Fruit fly (Drosophila melanogaster) whole organism, embryonic: ENCODE data around the gene MSBP.

Experiments
- BEAF-32 ChIP-seq: fragments of 200-800 bp; sonication (Bioruptor generic); optimal IDR thresholded peaks from 3 replicates; lab custom pipeline; 2017; ENCODE audit warnings: missing biosample characterization, missing genetic modification characterization, mild to moderate bottlenecking, moderate library complexity, missing genetic modification reagents
- Bteb2 ChIP-seq: fragments of 200-800 bp; sonication (Bioruptor generic); optimal IDR thresholded peaks from 2 replicates; lab custom pipeline; 2016; ENCODE audit warnings: missing biosample characterization, missing genetic modification characterization
- CG10979 ChIP-seq: fragments of 200-800 bp; sonication (Bioruptor generic); optimal IDR thresholded peaks from 2 replicates; lab custom pipeline; 2018; ENCODE audit warnings: missing biosample characterization, mild to moderate bottlenecking, missing genetic modification characterization, moderate library complexity
- CG12299 ChIP-seq: fragments of 200-800 bp; sonication (Bioruptor generic); optimal IDR thresholded peaks from 2 replicates; lab custom pipeline; 2018; ENCODE audit warnings: missing biosample characterization, mild to moderate bottlenecking, missing genetic modification characterization
- CG12659 ChIP-seq: fragments of 200-800 bp; sonication (Bioruptor generic); optimal IDR thresholded peaks from 3 replicates; lab custom pipeline; 2017; ENCODE audit warnings: mild to moderate bottlenecking, missing biosample characterization, missing genetic modification reagents, missing genetic modification characterization
- CG13287 ChIP-seq: fragments of 200-800 bp; sonication (Bioruptor generic); IDR thresholded peaks from 2 replicates; pipeline ENCODE4 v1.3.6; 2022; ENCODE audit warnings: missing biosample characterization, missing genetic modification characterization; ENCODE audit not compliant: partially characterized antibody
- CG13775 ChIP-seq: fragments of 200-800 bp; sonication (Bioruptor generic); optimal IDR thresholded peaks from 3 replicates; lab custom pipeline; 2017; ENCODE audit warnings: missing biosample characterization, mild to moderate bottlenecking, missing genetic modification characterization
- CG14014 ChIP-seq: fragments of 200-800 bp; sonication (Bioruptor generic); IDR thresholded peaks from 2 replicates; pipeline ENCODE4 v1.3.6; 2022; ENCODE audit warnings: missing biosample characterization, missing genetic modification characterization
- CG1603 ChIP-seq: fragments of 200-800 bp; sonication (Bioruptor generic); optimal IDR thresholded peaks from 2 replicates; lab custom pipeline; 2019; ENCODE audit warnings: missing biosample characterization, mild to moderate bottlenecking, missing genetic modification characterization, moderate library complexity
- CG16813 ChIP-seq: fragments of 200-800 bp; sonication (Bioruptor generic); IDR thresholded peaks from 3 replicates; pipeline ENCODE4 v1.3.6; 2022; ENCODE audit warnings: missing biosample characterization, missing genetic modification characterization; ENCODE audit not compliant: partially characterized antibody
- CG17361 ChIP-seq: fragments of 200-800 bp; sonication (Bioruptor generic); IDR thresholded peaks from 3 replicates; pipeline ENCODE4 v1.3.6; 2022; ENCODE audit warnings: missing biosample characterization, missing genetic modification characterization
- CG17802 ChIP-seq: fragments of 200-800 bp; sonication (Bioruptor generic); optimal IDR thresholded peaks from 2 replicates; lab custom pipeline; 2018; ENCODE audit warnings: missing biosample characterization, mild to moderate bottlenecking, missing genetic modification characterization, moderate library complexity
- CG2116 ChIP-seq: fragments of 200-800 bp; sonication (Bioruptor generic); optimal IDR thresholded peaks from 3 replicates; lab custom pipeline; 2018; ENCODE audit warnings: missing biosample characterization, mild to moderate bottlenecking, missing genetic modification characterization
- CG2129 ChIP-seq: fragments of 200-800 bp; sonication (Bioruptor generic); IDR thresholded peaks from 2 replicates; pipeline ENCODE4 v1.3.6; 2022; ENCODE audit warnings: missing biosample characterization, missing genetic modification characterization; ENCODE audit not compliant: partially characterized antibody
- CG30403 ChIP-seq: fragments of 200-800 bp; sonication (Bioruptor generic); optimal IDR thresholded peaks from 3 replicates; lab custom pipeline; 2016; ENCODE audit warnings: missing biosample characterization, missing genetic modification characterization
- CG31441 ChIP-seq: fragments of 200-800 bp; sonication (Bioruptor generic); IDR thresholded peaks from 2 replicates; pipeline ENCODE4 v1.3.6; 2022; ENCODE audit warnings: missing biosample characterization, missing genetic modification characterization
- CG42726 ChIP-seq: fragments of 200-800 bp; sonication (Bioruptor generic); IDR thresholded peaks from 2 replicates; pipeline ENCODE4 v1.3.6; 2022; ENCODE audit warnings: missing biosample characterization, missing genetic modification characterization; ENCODE audit not compliant: partially characterized antibody
- CG4328 ChIP-seq: fragments of 200-800 bp; sonication (Bioruptor generic); optimal IDR thresholded peaks from 3 replicates; lab custom pipeline; 2017; ENCODE audit warnings: missing biosample characterization, missing genetic modification reagents, missing genetic modification characterization
- CG7357 ChIP-seq: fragments of 200-800 bp; sonication (Bioruptor generic); IDR thresholded peaks from 3 replicates; pipeline ENCODE4 v1.3.6; 2022; ENCODE audit warnings: missing biosample characterization, missing genetic modification characterization
- CG8290 ChIP-seq, 3 experiments: fragments of 200-800 bp; sonication (Bioruptor generic); optimal IDR thresholded peaks; 2 replicates each; lab custom pipeline; 2016 to 2019; ENCODE audit warnings: missing biosample characterization in 3 of 3, missing genetic modification characterization in 3 of 3, mild to moderate bottlenecking in 2 of 3, moderate library complexity in 1 of 3
- CG9797 ChIP-seq: fragments of 200-800 bp; sonication (Bioruptor generic); optimal IDR thresholded peaks from 3 replicates; lab custom pipeline; 2018; ENCODE audit warnings: missing biosample characterization, mild to moderate bottlenecking, missing genetic modification characterization
- D19A ChIP-seq: fragments of 200-800 bp; optimal IDR thresholded peaks from 3 replicates; lab custom pipeline; 2019; ENCODE audit warnings: missing biosample characterization, mild to moderate bottlenecking, missing genetic modification characterization, moderate library complexity
- Doc3 ChIP-seq: fragments of 200-800 bp; sonication (Bioruptor generic); IDR thresholded peaks from 3 replicates; pipeline ENCODE4 v1.3.6; 2022; ENCODE audit warnings: missing biosample characterization, missing genetic modification characterization; ENCODE audit not compliant: partially characterized antibody
- Dp ChIP-seq: fragments of 200-800 bp; sonication (Bioruptor generic); optimal IDR thresholded peaks from 2 replicates; lab custom pipeline; 2018; ENCODE audit warnings: missing biosample characterization, mild to moderate bottlenecking, missing genetic modification characterization, moderate library complexity
- Dref ChIP-seq: fragments of 200-800 bp; sonication (Bioruptor generic); IDR thresholded peaks from 2 replicates; pipeline ENCODE4 v1.3.6; 2022; ENCODE audit warnings: missing biosample characterization, missing genetic modification characterization
- Gsc ChIP-seq: fragments of 200-800 bp; sonication (Bioruptor generic); IDR thresholded peaks from 2 replicates; pipeline ENCODE4 v1.3.6; 2022; ENCODE audit warnings: missing biosample characterization, missing genetic modification characterization
- Myb ChIP-seq: fragments of 200-800 bp; sonication (Bioruptor generic); optimal IDR thresholded peaks from 2 replicates; lab custom pipeline; 2016; ENCODE audit warnings: missing biosample characterization, missing genetic modification characterization
- Oaz ChIP-seq: fragments of 200-800 bp; sonication (Bioruptor generic); IDR thresholded peaks from 2 replicates; pipeline ENCODE4 v1.3.6; 2022; ENCODE audit warnings: missing biosample characterization, missing genetic modification characterization
- Opbp ChIP-seq: fragments of 200-800 bp; sonication (Bioruptor generic); IDR thresholded peaks from 3 replicates; pipeline ENCODE4 v1.3.6; 2022; ENCODE audit warnings: missing biosample characterization, missing genetic modification characterization; ENCODE audit not compliant: partially characterized antibody
- Rfx ChIP-seq: fragments of 200-800 bp; sonication (Bioruptor generic); IDR thresholded peaks from 2 replicates; pipeline ENCODE4 v1.3.6; 2022; ENCODE audit warnings: missing biosample characterization, missing genetic modification characterization
- Scr ChIP-seq: fragments of 200-800 bp; sonication (Bioruptor generic); IDR thresholded peaks from 2 replicates; pipeline ENCODE4 v1.3.6; 2022; ENCODE audit warnings: missing biosample characterization, missing genetic modification characterization; ENCODE audit not compliant: partially characterized antibody
- amos ChIP-seq: fragments of 200-800 bp; sonication (Bioruptor generic); IDR thresholded peaks from 2 replicates; pipeline ENCODE4 v1.3.6; 2022; ENCODE audit warnings: missing biosample characterization, missing genetic modification characterization; ENCODE audit not compliant: partially characterized antibody
- bcd ChIP-seq: fragments of 200-800 bp; sonication (Bioruptor generic); optimal IDR thresholded peaks from 2 replicates; lab custom pipeline; 2017; ENCODE audit warnings: missing biosample characterization, mild to moderate bottlenecking, missing genetic modification characterization
- chn ChIP-seq: fragments of 200-800 bp; sonication (Bioruptor generic); optimal IDR thresholded peaks from 2 replicates; lab custom pipeline; 2016; ENCODE audit warnings: missing biosample characterization, missing genetic modification characterization
- fru ChIP-seq: fragments of >200 bp; optimal IDR thresholded peaks from 2 replicates; lab custom pipeline; 2017
- kni ChIP-seq: fragments of 200-800 bp; sonication (Bioruptor generic); optimal IDR thresholded peaks from 3 replicates; lab custom pipeline; 2017; ENCODE audit warnings: mild to moderate bottlenecking, missing biosample characterization, missing genetic modification reagents, missing genetic modification characterization
- knrl ChIP-seq: fragments of 200-800 bp; sonication (Bioruptor generic); IDR thresholded peaks from 3 replicates; pipeline ENCODE4 v1.3.6; 2022; ENCODE audit warnings: missing biosample characterization, missing genetic modification characterization; ENCODE audit not compliant: partially characterized antibody
- mam ChIP-seq: fragments of 200-800 bp; sonication (Bioruptor generic); optimal IDR thresholded peaks from 3 replicates; lab custom pipeline; 2016; ENCODE audit warnings: missing biosample characterization, missing genetic modification characterization
- mld ChIP-seq: fragments of 200-800 bp; sonication (Bioruptor generic); IDR thresholded peaks from 3 replicates; pipeline ENCODE4 v1.3.6; 2022; ENCODE audit warnings: missing biosample characterization, missing genetic modification characterization; ENCODE audit not compliant: partially characterized antibody
- nerfin-2 ChIP-seq: fragments of 200-800 bp; sonication (Bioruptor generic); IDR thresholded peaks from 2 replicates; pipeline ENCODE4 v1.3.6; 2022; ENCODE audit warnings: missing biosample characterization, missing genetic modification characterization; ENCODE audit not compliant: partially characterized antibody
- pros ChIP-seq: fragments of 200-800 bp; sonication (Bioruptor generic); optimal IDR thresholded peaks from 3 replicates; lab custom pipeline; 2019; ENCODE audit warnings: missing biosample characterization, mild to moderate bottlenecking, missing genetic modification characterization, moderate library complexity
- pum ChIP-seq: fragments of 200-800 bp; sonication (Bioruptor generic); optimal IDR thresholded peaks from 2 replicates; lab custom pipeline; 2016; ENCODE audit warnings: missing biosample characterization, missing genetic modification characterization
- row ChIP-seq: fragments of 200-800 bp; sonication (Bioruptor generic); IDR thresholded peaks from 3 replicates; pipeline ENCODE4 v1.3.6; 2022; ENCODE audit warnings: missing biosample characterization, missing genetic modification characterization
- sc ChIP-seq, 3 experiments: fragments of >200 bp in 2 of 3; fragments of 200-800 bp in 1 of 3; sonication (Bioruptor generic) in 1 of 3; optimal IDR thresholded peaks; 2 replicates in 2 of 3; 3 replicates in 1 of 3; lab custom pipeline; 2017; ENCODE audit warnings: mild to moderate bottlenecking in 1 of 3, missing biosample characterization in 1 of 3, missing genetic modification characterization in 1 of 3, missing genetic modification reagents in 1 of 3
- ssp ChIP-seq: fragments of 200-800 bp; sonication (Bioruptor generic); IDR thresholded peaks from 2 replicates; pipeline ENCODE4 v1.3.6; 2022; ENCODE audit warnings: missing biosample characterization, missing genetic modification characterization
- zf30C ChIP-seq: fragments of 200-800 bp; sonication (Bioruptor generic); optimal IDR thresholded peaks from 3 replicates; lab custom pipeline; 2018; ENCODE audit warnings: missing biosample characterization, mild to moderate bottlenecking, missing genetic modification characterization

The MSBP gene

DNA sequence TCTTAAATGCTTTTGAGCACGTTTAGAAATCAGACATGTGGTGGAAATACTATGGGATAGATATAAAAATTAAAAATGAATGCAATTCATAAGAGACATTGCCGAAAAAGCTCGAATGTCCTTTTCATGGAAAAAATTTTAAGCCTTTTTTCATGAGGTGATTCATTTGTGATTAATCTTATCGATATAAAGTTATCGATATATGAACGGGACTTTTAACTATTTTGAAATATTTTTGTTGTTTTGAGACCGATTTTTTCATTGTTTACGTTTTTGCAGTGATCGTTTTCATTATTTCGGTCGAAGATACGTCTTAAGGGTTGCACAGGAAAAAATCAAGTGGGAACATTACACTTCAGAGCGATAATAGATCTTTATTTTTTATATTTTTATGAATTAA lies 30.5 kb downstream of the MSBP start, which contains the start of gene AlkB (continued):
- TF ChIP-seq CG14014 (GFP tag; lab: Robert Waterston, UW) (no peak), amos (0 out of 2 replicates have a peak, but pooled peaks have one; percentile 17), sc (optimal IDR thresholded peaks at IDR 0.05; lab: Kevin White, UChicago) (no peak), sc (GFP tag; optimal IDR thresholded peaks at IDR 0.05; lab: Kevin White, UChicago) (no peak), CG17361 (0 out of 3 replicates have a peak, but pooled peaks have one; percentile 9), CG4328 (no peak), CG13287 (0 out of 2 replicates have a peak, but pooled peaks have one; percentile 19), BEAF-32 (GFP tag; lab: Kevin White, UChicago) (peak; percentile 45), chn (GFP tag; lab: Kevin White, UChicago) (no peak)

DNA sequence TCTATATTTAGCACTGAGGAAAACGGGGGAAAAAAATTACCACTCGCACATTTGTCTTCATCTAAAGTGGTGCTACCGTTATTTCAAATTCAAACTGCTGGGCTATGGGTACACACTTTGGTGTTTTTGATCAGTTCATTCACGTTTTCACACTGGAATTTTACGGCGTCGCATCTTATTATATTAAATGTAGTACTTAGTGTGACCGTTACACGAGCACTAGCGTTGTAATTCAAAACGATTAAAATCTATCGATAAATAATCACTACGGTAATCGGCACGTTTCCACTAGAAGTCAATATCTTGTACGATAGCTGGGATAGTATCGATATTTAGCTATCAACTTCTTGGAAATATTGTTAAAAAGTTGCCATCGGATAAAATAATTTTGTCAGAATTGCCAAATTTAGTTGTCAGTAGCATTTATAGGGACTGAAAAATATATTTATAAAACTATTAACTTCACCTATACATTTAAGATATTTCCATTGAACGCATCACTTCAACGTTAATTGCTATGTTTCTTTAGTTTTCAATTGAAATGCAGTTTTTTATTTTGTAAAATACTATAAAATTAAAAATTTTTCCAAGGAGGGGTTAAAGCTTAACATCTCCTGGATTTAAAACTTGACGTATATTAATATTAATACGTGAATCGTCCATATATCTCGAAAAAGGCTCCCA lies 32.2 kb downstream of the MSBP start, which contains the start of the genes CG46440 and Myb:
Gene CG46440, minus strand, starts transcription at position 223 of the 684 bp plus-strand sequence.
Gene Myb, minus strand, starts transcription at position 223 of the 684 bp plus-strand sequence.
- TF ChIP-seq CG42726 (GFP tag; lab: Robert Waterston, UW) (peak; percentile 75; the same call in 1 of the 2 replicates), CG1603 (tag; lab: Kevin White, UChicago) (peak; percentile 67), pros (no peak), CG10979 (tag; lab: Kevin White, UChicago) (no peak), CG31441 (GFP tag; lab: Robert Waterston, UW) (no peak), kni (GFP tag; lab: Kevin White, UChicago) (peak; percentile 14), CG16813 (GFP tag; lab: Robert Waterston, UW) (peak; percentile 90), bcd (GFP tag; lab: Kevin White, UChicago) (no peak), zf30C (peak; percentile 60), Doc3 (GFP tag; lab: Robert Waterston, UW) (peak; percentile 59; the same call in 1 of the 3 replicates), CG7357 (GFP tag; lab: Robert Waterston, UW) (peak; percentile 92), Scr (peak; percentile 83), CG13287 (peak; percentile 79), CG2116 (GFP tag; lab: Kevin White, UChicago) (peak; percentile 96), CG9797 (GFP tag; lab: Kevin White, UChicago) (peak; percentile 59), Oaz (no peak), Bteb2 (no peak), mam (GFP tag; lab: Kevin White, UChicago) (peak; percentile 5), ssp (GFP tag; lab: Robert Waterston, UW) (peak; percentile 81), CG12299 (peak; percentile 7), nerfin-2 (GFP tag; lab: Robert Waterston, UW) (peak; percentile 82), D19A (tag; lab: Kevin White, UChicago) (peak; percentile 54), knrl (GFP tag; lab: Robert Waterston, UW) (peak; percentile 82), row (GFP tag; lab: Robert Waterston, UW) (peak; percentile 67), Dp (GFP tag; lab: Kevin White, UChicago) (peak; percentile 13), CG12659 (GFP tag; lab: Kevin White, UChicago) (peak; percentile 61), CG2129 (peak; percentile 59), fru (lab: Kevin White, UChicago) (no peak), Myb (GFP tag; lab: Kevin White, UChicago) (peak; percentile 73), Dref (GFP tag; lab: Robert Waterston, UW) (peak; percentile 88), CG30403 (GFP tag; lab: Kevin White, UChicago) (no peak), mld (peak; percentile 75), Gsc (GFP tag; lab: Robert Waterston, UW) (no peak), CG17802 (tag; lab: Kevin White, UChicago) (peak; percentile 65), Rfx (GFP tag; lab: Robert Waterston, UW) (peak; percentile 20; the same call in 1 of the 2 replicates), Opbp (peak; percentile 91), CG13775 (GFP tag; lab: Kevin White, UChicago) (no peak), CG8290 (GFP tag; optimal IDR thresholded peaks at IDR 0.05; lab: Kevin White, UChicago) (peak; percentile 80), CG8290 (tag; optimal IDR thresholded peaks at IDR 0.05; lab: Kevin White, UChicago) (peak; percentile 51 to 74), pum (no peak)
